Worm (Caenorhabditis elegans): Measurements from ENCODE around the gene F39F10.5.

ce11 chrX:16903619-16904018, 9.9 kb downstream of the F39F10.5 start, which contains the start of gene F39F10.4:
- TF ChIP-seq sptf-2 (GFP tag; optimal IDR thresholded peaks at IDR 0.05): no peak
- no peak for TF ChIP-seq Y53F4B.3 (GFP tag; IDR thresholded peaks at IDR 0.05)
